Worm (Caenorhabditis elegans): ENCODE measurements around the gene str-28.

The str-28 gene

DNA sequence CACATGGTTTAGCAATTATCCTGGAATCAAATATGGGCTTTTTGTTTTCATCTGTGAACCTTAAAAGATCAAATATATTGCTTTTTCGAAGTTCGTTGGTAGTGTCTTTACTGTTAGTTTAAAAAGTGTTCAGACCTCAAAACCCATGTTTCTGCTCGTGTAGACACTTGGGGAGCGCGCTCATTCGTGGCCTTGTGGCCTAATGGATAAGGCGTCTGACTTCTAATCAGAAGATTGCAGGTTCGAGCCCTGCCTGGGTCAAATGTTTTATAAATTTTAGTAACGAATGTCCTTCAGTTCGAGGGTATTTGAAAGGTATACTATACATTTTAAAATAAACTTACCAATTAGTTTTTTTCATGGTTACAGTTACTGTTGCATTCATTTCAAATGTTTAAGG, 33.5 kb upstream of the str-28 start:
- no peak for TF ChIP-seq odd-2 (tag; optimal IDR thresholded peaks at IDR 0.05)
- TF ChIP-seq pha-4 (tag; optimal IDR thresholded peaks at IDR 0.05), result no peak
- TF ChIP-seq nhr-232 (tag; optimal IDR thresholded peaks at IDR 0.05), result no peak
- TF ChIP-seq hlh-15 (tag; optimal IDR thresholded peaks at IDR 0.05), result no peak
- no peak for TF ChIP-seq F13H6.1 (tag; optimal IDR thresholded peaks at IDR 0.05)
- no peak for TF ChIP-seq ets-4 (tag; optimal IDR thresholded peaks at IDR 0.05)
- no peak for TF ChIP-seq hlh-8 (tag; optimal IDR thresholded peaks at IDR 0.05)

DNA sequence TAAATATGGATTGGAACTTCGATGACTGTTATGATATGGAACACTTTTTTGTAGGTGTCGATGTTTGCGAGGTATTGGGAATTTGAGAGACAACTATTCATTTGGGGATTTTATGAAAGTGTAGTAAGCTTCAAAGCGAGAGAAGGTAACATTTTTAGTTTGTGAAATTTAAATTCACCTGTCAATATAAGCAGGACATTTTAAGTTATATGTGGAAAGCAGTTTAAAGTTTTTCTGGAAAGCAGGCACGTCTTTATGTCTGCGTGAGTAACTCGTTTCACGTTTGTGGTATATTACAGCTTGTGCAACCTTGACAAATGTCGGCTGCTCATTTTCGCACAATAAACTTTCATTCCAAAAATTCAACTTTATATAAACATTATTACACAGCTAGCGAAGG, 31.6 kb upstream of the str-28 start, which contains the start of gene srh-229:
Gene srh-229 (minus strand): TSS at position 101 of the 400 bp plus-strand sequence.
- TF ChIP-seq odd-2 (tag; optimal IDR thresholded peaks at IDR 0.05), result no peak

ce11 chrV:7501194-7501593, 28.5 kb upstream of the str-28 start:
- TF ChIP-seq tbx-2 (tag; optimal IDR thresholded peaks at IDR 0.05) (no peak), hlh-15 (tag; optimal IDR thresholded peaks at IDR 0.05) (no peak), madf-2 (tag; optimal IDR thresholded peaks at IDR 0.05) (no peak), sdc-2 (tag; optimal IDR thresholded peaks at IDR 0.05) (no peak), eyg-1 (tag; optimal IDR thresholded peaks at IDR 0.05) (no peak), ceh-48 (tag; optimal IDR thresholded peaks at IDR 0.05) (no peak), pat-9 (tag; optimal IDR thresholded peaks at IDR 0.05) (no peak), F13H6.1 (tag; optimal IDR thresholded peaks at IDR 0.05) (no peak), rnt-1 (tag; optimal IDR thresholded peaks at IDR 0.05) (no peak), Y22D7AL.16 (tag; optimal IDR thresholded peaks at IDR 0.05) (no peak), sox-4 (tag; optimal IDR thresholded peaks at IDR 0.05) (no peak), lin-11 (tag; optimal IDR thresholded peaks at IDR 0.05) (no peak), ets-4 (tag; optimal IDR thresholded peaks at IDR 0.05) (no peak)

ce11 chrV:7497440-7497839, 24.7 kb upstream of the str-28 start, which contains the start of gene srh-79:
srh-79 (plus strand) TSS chrV:7497740.
- TF ChIP-seq unc-86 (tag; optimal IDR thresholded peaks at IDR 0.05) (no peak), pax-1 (tag; optimal IDR thresholded peaks at IDR 0.05) (no peak), ceh-6 (GFP tag; optimal IDR thresholded peaks at IDR 0.05) (no peak), F13H6.1 (tag; optimal IDR thresholded peaks at IDR 0.05) (no peak), K02D7.2 (tag; optimal IDR thresholded peaks at IDR 0.05) (no peak), hlh-8 (tag; optimal IDR thresholded peaks at IDR 0.05) (no peak), hlh-13 (GFP tag; optimal IDR thresholded peaks at IDR 0.05) (no peak), ceh-30 (tag; optimal IDR thresholded peaks at IDR 0.05) (no peak), ceh-9 (tag; optimal IDR thresholded peaks at IDR 0.05) (no peak), zip-5 (tag; optimal IDR thresholded peaks at IDR 0.05) (no peak), ama-1 (optimal IDR thresholded peaks at IDR 0.05) (no peak), elt-2 (tag; optimal IDR thresholded peaks at IDR 0.05) (no peak), lim-6 (tag; optimal IDR thresholded peaks at IDR 0.05) (no peak)

ce11 chrV:7495189-7495588, 22.5 kb upstream of the str-28 start, which contains the start of gene srbc-11:
srbc-11 (minus strand) TSS chrV:7495289.
- TF ChIP-seq nhr-11 (tag; optimal IDR thresholded peaks at IDR 0.05), result no peak
- no peak for TF ChIP-seq Y22D7AL.16 (tag; optimal IDR thresholded peaks at IDR 0.05)
- TF ChIP-seq elt-2 (tag; optimal IDR thresholded peaks at IDR 0.05), result no peak
- TF ChIP-seq ztf-16 (tag; optimal IDR thresholded peaks at IDR 0.05), result no peak

DNA sequence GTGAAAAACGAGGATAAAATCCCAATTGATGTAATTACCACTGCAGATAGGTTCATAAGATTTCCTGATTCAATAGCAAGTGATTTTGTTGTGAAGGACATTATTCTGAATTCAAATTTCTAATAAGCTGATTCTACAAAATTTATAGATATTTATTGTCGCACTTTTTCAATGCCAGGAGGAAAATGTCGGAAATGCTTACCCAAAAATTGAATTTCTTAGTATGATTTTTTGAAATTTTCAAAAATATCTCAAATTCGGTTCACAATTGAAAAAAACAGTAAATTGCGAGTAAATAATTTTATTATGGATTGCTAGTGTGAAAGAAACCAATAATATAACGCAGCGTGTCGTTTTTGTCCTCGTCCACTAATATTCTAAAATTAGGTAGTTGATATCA, 20.2 kb upstream of the str-28 start, which contains the start of gene srbc-10:
Gene srbc-10 (minus strand): TSS at position 101 of the 400 bp plus-strand sequence.
- no peak for TF ChIP-seq ceh-31 (tag; optimal IDR thresholded peaks at IDR 0.05)
- no peak for TF ChIP-seq ceh-14 (tag; optimal IDR thresholded peaks at IDR 0.05)
- TF ChIP-seq che-1 (tag; optimal IDR thresholded peaks at IDR 0.05), result no peak
- no peak for TF ChIP-seq unc-3 (GFP tag; conservative IDR thresholded peaks at IDR 0.05)
- no peak for TF ChIP-seq unc-3 (tag; optimal IDR thresholded peaks at IDR 0.05)
- no peak for TF ChIP-seq hlh-15 (tag; optimal IDR thresholded peaks at IDR 0.05)
- no peak for TF ChIP-seq elt-2 (tag; optimal IDR thresholded peaks at IDR 0.05)
- no peak for TF ChIP-seq lin-11 (tag; optimal IDR thresholded peaks at IDR 0.05)
- no peak for TF ChIP-seq hlh-6 (tag; optimal IDR thresholded peaks at IDR 0.05)
- no peak for TF ChIP-seq unc-86 (tag; optimal IDR thresholded peaks at IDR 0.05)
- TF ChIP-seq hlh-13 (GFP tag; optimal IDR thresholded peaks at IDR 0.05), result no peak
